Fruit fly (Drosophila melanogaster) whole organism, embryonic: Measurements from ENCODE around the gene CG14694.

Experiments used
- BtbVII ChIP-seq: fragments of 200-800 bp; sonication (Bioruptor generic); optimal IDR thresholded peaks from 3 replicates; lab custom pipeline; 2017; ENCODE audit warnings: missing biosample characterization, mild to moderate bottlenecking, missing genetic modification characterization
- CG13287 ChIP-seq: fragments of 200-800 bp; sonication (Bioruptor generic); IDR thresholded peaks from 2 replicates; pipeline ENCODE4 v1.3.6; 2022; ENCODE audit warnings: missing biosample characterization, missing genetic modification characterization; ENCODE audit not compliant: partially characterized antibody
- CG13894 ChIP-seq: fragments of 200-800 bp; sonication (Bioruptor generic); optimal IDR thresholded peaks from 3 replicates; lab custom pipeline; 2018; ENCODE audit warnings: missing biosample characterization, mild to moderate bottlenecking, missing genetic modification characterization, moderate library complexity
- CG14860 ChIP-seq: fragments of 200-800 bp; sonication (Bioruptor generic); IDR thresholded peaks from 3 replicates; pipeline ENCODE4 v1.3.6; 2022; ENCODE audit warnings: missing biosample characterization, missing genetic modification characterization; ENCODE audit not compliant: partially characterized antibody
- CG14965 ChIP-seq: fragments of 200-800 bp; sonication (Bioruptor generic); optimal IDR thresholded peaks from 2 replicates; lab custom pipeline; 2016; ENCODE audit warnings: missing biosample characterization, missing genetic modification characterization, borderline replicate concordance
- CG15269 ChIP-seq: fragments of 200-800 bp; sonication (Bioruptor generic); optimal IDR thresholded peaks from 2 replicates; lab custom pipeline; 2018; ENCODE audit warnings: missing biosample characterization, mild to moderate bottlenecking, missing genetic modification characterization, moderate library complexity
- CG17328 ChIP-seq: fragments of 200-800 bp; sonication (Bioruptor generic); IDR thresholded peaks from 2 replicates; pipeline ENCODE4 v1.3.6; 2022; ENCODE audit warnings: missing biosample characterization, missing genetic modification characterization
- CG17612 ChIP-seq: fragments of 200-800 bp; sonication (Bioruptor generic); IDR thresholded peaks from 2 replicates; pipeline ENCODE4 v1.3.6; 2022; ENCODE audit warnings: missing biosample characterization, missing genetic modification characterization
- CG31365 ChIP-seq: fragments of 200-800 bp; sonication (Bioruptor generic); optimal IDR thresholded peaks from 2 replicates; lab custom pipeline; 2018; ENCODE audit warnings: missing biosample characterization, mild to moderate bottlenecking, missing genetic modification characterization
- CG31441 ChIP-seq: fragments of 200-800 bp; sonication (Bioruptor generic); IDR thresholded peaks from 2 replicates; pipeline ENCODE4 v1.3.6; 2022; ENCODE audit warnings: missing biosample characterization, missing genetic modification characterization
- CG32772 ChIP-seq: fragments of 200-800 bp; sonication (Bioruptor generic); IDR thresholded peaks from 2 replicates; pipeline ENCODE4 v1.3.6; 2022; ENCODE audit warnings: missing biosample characterization, missing genetic modification characterization
- CG3281 ChIP-seq: fragments of 200-800 bp; sonication (Bioruptor generic); optimal IDR thresholded peaks from 3 replicates; lab custom pipeline; 2017; ENCODE audit warnings: missing biosample characterization, mild to moderate bottlenecking, missing genetic modification characterization
- CG3407 ChIP-seq: fragments of 200-800 bp; sonication (Bioruptor generic); optimal IDR thresholded peaks from 2 replicates; lab custom pipeline; 2018; ENCODE audit warnings: missing biosample characterization, mild to moderate bottlenecking, missing genetic modification characterization
- CG34224 ChIP-seq: fragments of 200-800 bp; sonication (Bioruptor generic); IDR thresholded peaks from 3 replicates; pipeline ENCODE4 v1.3.6; 2022; ENCODE audit warnings: missing biosample characterization, missing genetic modification characterization; ENCODE audit not compliant: partially characterized antibody
- CG34376 ChIP-seq: fragments of 200-800 bp; sonication (Bioruptor generic); optimal IDR thresholded peaks from 2 replicates; lab custom pipeline; 2018; ENCODE audit warnings: missing biosample characterization, mild to moderate bottlenecking, missing genetic modification characterization
- CG34422 ChIP-seq: fragments of 200-800 bp; sonication (Bioruptor generic); IDR thresholded peaks from 3 replicates; pipeline ENCODE4 v1.3.6; 2022; ENCODE audit warnings: missing biosample characterization, missing genetic modification characterization
- CG4854 ChIP-seq: fragments of 200-800 bp; sonication (Bioruptor generic); optimal IDR thresholded peaks from 2 replicates; lab custom pipeline; 2016; ENCODE audit warnings: missing biosample characterization, missing genetic modification characterization, inconsistent platforms
- CG6254 ChIP-seq: fragments of 200-800 bp; sonication (Bioruptor generic); optimal IDR thresholded peaks from 3 replicates; lab custom pipeline; 2017; ENCODE audit warnings: mild to moderate bottlenecking, missing biosample characterization, missing genetic modification reagents, missing genetic modification characterization
- CG8290 ChIP-seq, 3 experiments: fragments of 200-800 bp; sonication (Bioruptor generic); optimal IDR thresholded peaks; 2 replicates each; lab custom pipeline; 2016 to 2019; ENCODE audit warnings: missing biosample characterization in 3 of 3, missing genetic modification characterization in 3 of 3, mild to moderate bottlenecking in 2 of 3, moderate library complexity in 1 of 3
- CG8944 ChIP-seq: fragments of 200-800 bp; sonication (Bioruptor generic); optimal IDR thresholded peaks from 3 replicates; lab custom pipeline; 2016; ENCODE audit warnings: missing biosample characterization, missing genetic modification characterization
- CG9727 ChIP-seq: fragments of 200-800 bp; sonication (Bioruptor generic); optimal IDR thresholded peaks from 3 replicates; lab custom pipeline; 2017; ENCODE audit warnings: missing biosample characterization, mild to moderate bottlenecking, missing genetic modification characterization
- CG9932 ChIP-seq: fragments of 200-800 bp; sonication (Bioruptor generic); IDR thresholded peaks from 2 replicates; pipeline ENCODE4 v1.3.6; 2022; ENCODE audit warnings: missing biosample characterization, missing genetic modification characterization
- Deaf1 ChIP-seq: fragments of 200-800 bp; optimal IDR thresholded peaks from 3 replicates; lab custom pipeline; 2019; ENCODE audit warnings: missing biosample characterization, mild to moderate bottlenecking, missing genetic modification characterization, moderate library complexity
- E2f2 ChIP-seq: fragments of 200-800 bp; sonication (Bioruptor generic); IDR thresholded peaks from 2 replicates; pipeline ENCODE4 v1.3.6; 2022; ENCODE audit warnings: missing biosample characterization, missing genetic modification characterization
- Gug ChIP-seq: fragments of 200-800 bp; sonication (Bioruptor generic); IDR thresholded peaks from 4 replicates; pipeline ENCODE4 v1.3.6; 2022; ENCODE audit warnings: missing biosample characterization, missing genetic modification characterization
- HLHmδ ChIP-seq: fragments of 200-800 bp; sonication (Bioruptor generic); optimal IDR thresholded peaks from 2 replicates; lab custom pipeline; 2018; ENCODE audit warnings: missing biosample characterization, mild to moderate bottlenecking, missing genetic modification characterization, moderate library complexity
- Hr51 ChIP-seq, 2 experiments: fragments of 200-800 bp; sonication (Bioruptor generic); optimal IDR thresholded peaks; 2 replicates in 1 of 2; 3 replicates in 1 of 2; lab custom pipeline; 2016 to 2018; ENCODE audit warnings: missing biosample characterization in 2 of 2, missing genetic modification characterization in 2 of 2, mild to moderate bottlenecking in 1 of 2, moderate library complexity in 1 of 2
- Jarid2 ChIP-seq: fragments of 200-800 bp; sonication (Bioruptor generic); optimal IDR thresholded peaks from 3 replicates; lab custom pipeline; 2017; ENCODE audit warnings: mild to moderate bottlenecking, missing biosample characterization, missing genetic modification reagents, missing genetic modification characterization
- Mrtf ChIP-seq: fragments of 200-800 bp; sonication (Bioruptor generic); IDR thresholded peaks from 3 replicates; pipeline ENCODE4 v1.3.6; 2022; ENCODE audit warnings: missing biosample characterization, missing genetic modification characterization
- Nf-YC ChIP-seq: fragments of 200-800 bp; optimal IDR thresholded peaks from 3 replicates; lab custom pipeline; 2019; ENCODE audit warnings: missing biosample characterization, mild to moderate bottlenecking, missing genetic modification characterization, moderate library complexity
- Scr ChIP-seq: fragments of 200-800 bp; sonication (Bioruptor generic); IDR thresholded peaks from 2 replicates; pipeline ENCODE4 v1.3.6; 2022; ENCODE audit warnings: missing biosample characterization, missing genetic modification characterization; ENCODE audit not compliant: partially characterized antibody
- Side ChIP-seq: fragments of 200-800 bp; sonication (Bioruptor generic); optimal IDR thresholded peaks from 2 replicates; lab custom pipeline; 2016; ENCODE audit warnings: missing biosample characterization, missing genetic modification characterization
- Sry-β ChIP-seq: fragments of 200-800 bp; sonication (Bioruptor generic); optimal IDR thresholded peaks from 2 replicates; lab custom pipeline; 2018; ENCODE audit warnings: missing biosample characterization, mild to moderate bottlenecking, missing genetic modification characterization, moderate library complexity
- Xbp1 ChIP-seq: fragments of 200-800 bp; sonication (Bioruptor generic); optimal IDR thresholded peaks from 3 replicates; lab custom pipeline; 2016; ENCODE audit warnings: missing biosample characterization, mild to moderate bottlenecking, missing genetic modification characterization
- chn ChIP-seq: fragments of 200-800 bp; sonication (Bioruptor generic); optimal IDR thresholded peaks from 2 replicates; lab custom pipeline; 2016; ENCODE audit warnings: missing biosample characterization, missing genetic modification characterization
- crol ChIP-seq: fragments of 200-800 bp; sonication (Bioruptor generic); IDR thresholded peaks from 2 replicates; pipeline ENCODE4 v1.3.6; 2022; ENCODE audit warnings: missing biosample characterization, missing genetic modification characterization
- grau ChIP-seq: fragments of 200-800 bp; optimal IDR thresholded peaks from 3 replicates; lab custom pipeline; 2019; ENCODE audit warnings: missing biosample characterization, mild to moderate bottlenecking, missing genetic modification characterization, moderate library complexity
- gro ChIP-seq: fragments of 200-800 bp; sonication (Bioruptor generic); optimal IDR thresholded peaks from 2 replicates; lab custom pipeline; 2016; ENCODE audit warnings: missing biosample characterization, missing genetic modification characterization
- gsb ChIP-seq: fragments of 200-800 bp; sonication (Bioruptor generic); IDR thresholded peaks from 2 replicates; pipeline ENCODE4 v1.3.6; 2022; ENCODE audit warnings: missing biosample characterization, missing genetic modification characterization
- jumu ChIP-seq: fragments of 200-800 bp; sonication (Bioruptor generic); optimal IDR thresholded peaks from 3 replicates; lab custom pipeline; 2016; ENCODE audit warnings: missing biosample characterization, missing genetic modification characterization
- kah ChIP-seq: fragments of 200-800 bp; sonication (Bioruptor generic); optimal IDR thresholded peaks from 2 replicates; lab custom pipeline; 2018; ENCODE audit warnings: missing biosample characterization, mild to moderate bottlenecking, missing genetic modification characterization
- lab ChIP-seq: fragments of 200-800 bp; sonication (Bioruptor generic); optimal IDR thresholded peaks from 3 replicates; lab custom pipeline; 2017; ENCODE audit warnings: missing biosample characterization, missing genetic modification characterization, mild to moderate bottlenecking, moderate library complexity, missing genetic modification reagents
- onecut ChIP-seq: fragments of 200-800 bp; sonication (Bioruptor generic); IDR thresholded peaks from 2 replicates; pipeline ENCODE4 v1.3.6; 2022; ENCODE audit warnings: missing biosample characterization, missing genetic modification characterization
- sens ChIP-seq: fragments of 200-800 bp; sonication (Bioruptor generic); peaks from one replicate; lab custom pipeline; 2016; ENCODE audit warnings: missing biosample characterization, missing genetic modification characterization
- seq ChIP-seq: fragments of 200-800 bp; sonication (Bioruptor generic); IDR thresholded peaks from 2 replicates; pipeline ENCODE4 v1.3.6; 2022; ENCODE audit warnings: missing biosample characterization, missing genetic modification characterization
- slou ChIP-seq: fragments of 200-800 bp; sonication (Bioruptor generic); optimal IDR thresholded peaks from 3 replicates; lab custom pipeline; 2016; ENCODE audit warnings: missing biosample characterization, missing genetic modification characterization
- yki ChIP-seq: fragments of >200 bp; optimal IDR thresholded peaks from 3 replicates; lab custom pipeline; 2018

Gene CG14694

DNA sequence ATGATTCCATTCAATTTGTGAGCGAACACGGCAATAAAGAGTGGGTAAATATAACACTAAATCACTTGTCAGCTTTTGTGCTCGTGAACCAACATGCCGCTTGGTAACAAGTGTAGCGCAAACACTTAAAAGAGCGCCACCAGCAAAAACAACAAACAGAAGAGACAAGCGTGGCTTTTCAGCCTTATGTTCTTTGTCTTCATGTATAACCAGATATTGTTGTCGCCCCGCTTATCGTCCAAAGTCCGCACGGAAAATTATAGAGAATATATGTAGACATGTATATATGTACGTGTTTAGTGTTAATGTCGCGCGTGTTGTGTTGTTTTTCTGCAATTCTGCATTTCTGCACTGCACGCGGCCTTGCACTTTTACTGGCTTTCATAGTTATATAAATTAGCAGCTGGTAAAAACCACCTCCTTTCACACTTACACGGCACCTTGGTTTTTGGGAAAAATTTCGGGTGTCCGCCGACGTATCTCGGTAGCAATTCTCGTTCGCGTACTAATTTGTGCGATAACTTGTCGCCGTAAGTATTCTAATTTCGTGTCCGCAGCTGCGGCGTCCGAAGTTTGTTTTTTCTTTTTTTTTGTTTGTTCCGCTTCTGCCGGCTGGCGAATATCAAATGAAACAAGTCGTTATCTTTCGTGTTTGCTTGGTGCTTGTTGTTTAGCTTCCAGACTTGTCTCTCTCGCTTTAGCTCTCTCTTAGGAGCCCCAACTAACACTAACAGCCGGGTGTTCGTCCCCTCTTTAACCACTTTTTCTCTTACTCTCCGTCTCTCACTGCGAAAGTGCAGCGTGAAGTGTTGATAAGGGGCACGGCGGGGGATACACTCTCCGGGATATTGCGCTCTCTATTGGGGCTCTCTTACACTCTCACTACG is 29.3 kb upstream of the CG14694 start:
- TF ChIP-seq Side (GFP tag; lab: Kevin White, UChicago) (peak; percentile 4), CG8944 (GFP tag; lab: Kevin White, UChicago) (no peak), onecut (GFP tag; lab: Robert Waterston, UW) (peak; percentile 40; the same call in 1 of the 2 replicates), CG32772 (GFP tag; lab: Robert Waterston, UW) (peak; percentile 21; the same call in 1 of the 2 replicates), CG13287 (GFP tag; lab: Robert Waterston, UW) (peak; percentile 37), Xbp1 (GFP tag; lab: Kevin White, UChicago) (peak; percentile 2), kah (GFP tag; lab: Kevin White, UChicago) (peak; percentile 79), gsb (GFP tag; lab: Robert Waterston, UW) (no peak), CG6254 (GFP tag; lab: Kevin White, UChicago) (peak; percentile 32), CG8290 (GFP tag; optimal IDR thresholded peaks at IDR 0.05; lab: Kevin White, UChicago) (no peak), CG8290 (tag; optimal IDR thresholded peaks at IDR 0.05; lab: Kevin White, UChicago) (peak in 1 of 2 experiments; percentile 65), CG17328 (0 out of 2 replicates have a peak, but pooled peaks have one; percentile 12), CG31365 (tag; lab: Kevin White, UChicago) (peak; percentile 1), grau (tag; lab: Kevin White, UChicago) (peak; percentile 26), jumu (GFP tag; lab: Kevin White, UChicago) (no peak), Hr51 (GFP tag; optimal IDR thresholded peaks at IDR 0.05; lab: Kevin White, UChicago) (peak in 1 of 2 experiments; percentile 9), Nf-YC (tag; lab: Kevin White, UChicago) (no peak), CG3407 (GFP tag; lab: Kevin White, UChicago) (no peak), CG34376 (GFP tag; lab: Kevin White, UChicago) (peak; percentile 54), CG17612 (GFP tag; lab: Robert Waterston, UW) (0 out of 2 replicates have a peak, but pooled peaks have one; percentile 29), Jarid2 (GFP tag; lab: Kevin White, UChicago) (peak; percentile 30), CG14860 (GFP tag; lab: Robert Waterston, UW) (no peak), seq (GFP tag; lab: Robert Waterston, UW) (peak; percentile 20; the same call in 1 of the 2 replicates), CG4854 (GFP tag; lab: Kevin White, UChicago) (no peak), CG9932 (GFP tag; lab: Robert Waterston, UW) (peak; percentile 75), chn (GFP tag; lab: Kevin White, UChicago) (no peak), yki (lab: Kevin White, UChicago) (peak; percentile 83), Sry-β (GFP tag; lab: Kevin White, UChicago) (no peak), CG14965 (GFP tag; lab: Kevin White, UChicago) (no peak), gro (GFP tag; lab: Kevin White, UChicago) (peak; percentile 48), CG34422 (peak; percentile 52; the same call in 1 of the 3 replicates), CG13894 (tag; lab: Kevin White, UChicago) (peak; percentile 43), slou (no peak), CG31441 (no peak), Deaf1 (tag; lab: Kevin White, UChicago) (peak; percentile 61), Scr (0 out of 2 replicates have a peak, but pooled peaks have one; percentile 13), crol (GFP tag; lab: Robert Waterston, UW) (peak; percentile 98), lab (GFP tag; lab: Kevin White, UChicago) (peak; percentile 55), Mrtf (GFP tag; lab: Robert Waterston, UW) (no peak), CG9727 (GFP tag; lab: Kevin White, UChicago) (peak; percentile 23), CG34224 (GFP tag; lab: Robert Waterston, UW) (peak; percentile 52), E2f2 (GFP tag; lab: Robert Waterston, UW) (no peak), CG3281 (peak; percentile 0), CG15269 (tag; lab: Kevin White, UChicago) (peak; percentile 34), HLHmδ (GFP tag; lab: Kevin White, UChicago) (peak; percentile 79), BtbVII (GFP tag; lab: Kevin White, UChicago) (peak; percentile 33), Gug (GFP tag; lab: Robert Waterston, UW) (peak; percentile 25; the same call in 1 of the 4 replicates), sens (GFP tag; lab: Kevin White, UChicago) (peak; percentile 80)
